Fruit fly (Drosophila melanogaster) whole organism, embryonic: Measurements from ENCODE around the gene lilli.

ENCODE experiments used
- CG10267 ChIP-seq: fragments of 200-800 bp; sonication (Bioruptor generic); optimal IDR thresholded peaks from 2 replicates; lab custom pipeline; 2018; ENCODE audit warnings: missing biosample characterization, mild to moderate bottlenecking, missing genetic modification characterization, moderate library complexity
- CG12769 ChIP-seq: fragments of 200-800 bp; sonication (Bioruptor generic); optimal IDR thresholded peaks from 2 replicates; lab custom pipeline; 2019; ENCODE audit warnings: missing biosample characterization, mild to moderate bottlenecking, missing genetic modification characterization, moderate library complexity
- CG7372 ChIP-seq: fragments of 200-800 bp; sonication (Bioruptor generic); IDR thresholded peaks from 2 replicates; pipeline ENCODE4 v1.3.6; 2022; ENCODE audit warnings: missing biosample characterization, missing genetic modification characterization
- D ChIP-seq, 2 experiments: fragments of 200-800 bp in 1 of 2; fragments of >200 bp in 1 of 2; sonication (Bioruptor generic) in 1 of 2; optimal IDR thresholded peaks; 2 replicates in 1 of 2; 3 replicates in 1 of 2; lab custom pipeline; 2017; ENCODE audit warnings: mild to moderate bottlenecking in 1 of 2, missing biosample characterization in 1 of 2, missing genetic modification characterization in 1 of 2, missing genetic modification reagents in 1 of 2
- Lhr ChIP-seq: fragments of 200-800 bp; sonication (Bioruptor generic); optimal IDR thresholded peaks from 3 replicates; lab custom pipeline; 2017; ENCODE audit warnings: mild to moderate bottlenecking, missing biosample characterization, missing genetic modification reagents, missing genetic modification characterization
- Sox102F ChIP-seq: fragments of 200-800 bp; sonication (Bioruptor generic); optimal IDR thresholded peaks from 2 replicates; lab custom pipeline; 2018; ENCODE audit warnings: missing biosample characterization, mild to moderate bottlenecking, missing genetic modification characterization, moderate library complexity
- ssp ChIP-seq: fragments of 200-800 bp; sonication (Bioruptor generic); IDR thresholded peaks from 2 replicates; pipeline ENCODE4 v1.3.6; 2022; ENCODE audit warnings: missing biosample characterization, missing genetic modification characterization
- tap ChIP-seq: fragments of 200-800 bp; optimal IDR thresholded peaks from 3 replicates; lab custom pipeline; 2019; ENCODE audit warnings: missing biosample characterization, mild to moderate bottlenecking, missing genetic modification characterization, moderate library complexity
- zfh1 ChIP-seq: fragments of 200-800 bp; sonication (Bioruptor generic); IDR thresholded peaks from 3 replicates; pipeline ENCODE4 v1.3.6; 2022; ENCODE audit warnings: missing biosample characterization, missing genetic modification characterization

dm6 chr2L:2897710-2898109 lies 12.0 kb downstream of the lilli start:
- TF ChIP-seq tap (tag; lab: Kevin White, UChicago), result no peak
- TF ChIP-seq Sox102F (GFP tag; lab: Kevin White, UChicago), result no peak
- TF ChIP-seq zfh1 (GFP tag; lab: Robert Waterston, UW), result no peak
- no peak for TF ChIP-seq D (optimal IDR thresholded peaks at IDR 0.05; lab: Kevin White, UChicago)
- TF ChIP-seq D (GFP tag; optimal IDR thresholded peaks at IDR 0.05; lab: Kevin White, UChicago), result no peak
- no peak for TF ChIP-seq CG10267 (tag; lab: Kevin White, UChicago)
- no peak for TF ChIP-seq Lhr (GFP tag; lab: Kevin White, UChicago)
- no peak for TF ChIP-seq CG7372
- no peak for TF ChIP-seq ssp
- TF ChIP-seq CG12769, result no peak
